Worm (Caenorhabditis elegans) whole organism, L4 larva: ENCODE results near the gene usp-46.

Experiments
- ama-1 ChIP-seq: fragments of 150-350 bp; optimal IDR thresholded peaks from 2 replicates; lab custom pipeline; 2014; ENCODE audit warnings: inconsistent platforms, mixed read lengths
- attf-4 ChIP-seq: sonication (generic microtip); optimal IDR thresholded peaks from 3 replicates; lab custom pipeline; 2017; ENCODE audit warnings: missing biosample characterization, missing genetic modification characterization
- ces-1 ChIP-seq: fragments of 150-350 bp; sonication (generic microtip); optimal IDR thresholded peaks from 4 replicates; lab custom pipeline; 2014; ENCODE audit warnings: missing biosample characterization, missing genetic modification reagents, missing genetic modification characterization
- fos-1 ChIP-seq: fragments of 150-350 bp; optimal IDR thresholded peaks from 2 replicates; lab custom pipeline; 2014; ENCODE audit warnings: missing biosample characterization, missing genetic modification characterization
- jun-1 ChIP-seq: fragments of 150-350 bp; optimal IDR thresholded peaks from 2 replicates; lab custom pipeline; 2014; ENCODE audit warnings: missing biosample characterization, missing genetic modification reagents, missing genetic modification characterization
- lin-39 ChIP-seq: fragments of 150-350 bp; optimal IDR thresholded peaks from 2 replicates; lab custom pipeline; 2014; ENCODE audit warnings: missing biosample characterization, missing genetic modification reagents, missing genetic modification characterization
- unc-130 ChIP-seq: sonication (generic microtip); optimal IDR thresholded peaks from 2 replicates; lab custom pipeline; 2016; ENCODE audit warnings: missing genetic modification reagents, missing genetic modification characterization, missing compliant biosample characterization
- unc-39 ChIP-seq: sonication (generic microtip); optimal IDR thresholded peaks from 2 replicates; lab custom pipeline; 2017; ENCODE audit warnings: missing biosample characterization, missing genetic modification characterization
- vab-7 ChIP-seq: fragments of 200-800 bp; sonication (Bioruptor generic); IDR thresholded peaks from 2 replicates; pipeline ENCODE4 v1.3.6; 2022; ENCODE audit warnings: missing genetic modification reagents, missing genetic modification characterization, missing compliant biosample characterization

ce11 chrIII:9766175-9766574 lies 10.2 kb upstream of the usp-46 start, which contains the start of gene cbp-1:
- TF ChIP-seq unc-130 (GFP tag; lab: Kevin White, UChicago) (no peak), vab-7 (GFP tag; lab: Robert Waterston, UW) (no peak), attf-4 (tag; lab: Kevin White, UChicago) (no peak), ces-1 (no peak), ama-1 (no peak), fos-1 (no peak), unc-39 (tag; lab: Kevin White, UChicago) (no peak), lin-39 (tag; lab: Kevin White, UChicago) (no peak), jun-1 (tag; lab: Kevin White, UChicago) (no peak)
